Worm (Caenorhabditis elegans) whole organism, mixed stage, embryonic: ENCODE data around the gene gst-31.
"Not testable (repeated sequence)": the region's sequence is repeated elsewhere in the genome, so short reads cannot be mapped to it uniquely, and the experiment has no call there.

Experiments
- bed-3 ChIP-seq: fragments of 200-800 bp; sonication (Bioruptor generic); optimal IDR thresholded peaks from 3 replicates; lab custom pipeline; 2018; ENCODE audit warnings: mild to moderate bottlenecking, missing genetic modification characterization, moderate library complexity, missing compliant biosample characterization
- blmp-1 ChIP-seq: fragments of 150-350 bp; optimal IDR thresholded peaks from 2 replicates; lab custom pipeline; 2014; ENCODE audit warnings: missing biosample characterization, missing genetic modification characterization
- ceh-39 ChIP-seq: fragments of 150-350 bp; optimal IDR thresholded peaks from 2 replicates; lab custom pipeline; 2014; ENCODE audit warnings: missing biosample characterization, missing genetic modification characterization
- ceh-43 ChIP-seq: fragments of 200-800 bp; sonication (Bioruptor generic); optimal IDR thresholded peaks from 2 replicates; lab custom pipeline; 2018; ENCODE audit warnings: mild to moderate bottlenecking, missing genetic modification characterization, moderate library complexity, missing compliant biosample characterization
- ceh-83 ChIP-seq: fragments of 200-800 bp; sonication (Bioruptor generic); optimal IDR thresholded peaks from 2 replicates; lab custom pipeline; 2018; ENCODE audit warnings: mild to moderate bottlenecking, missing genetic modification characterization, missing compliant biosample characterization
- ces-1 ChIP-seq: fragments of 150-350 bp; optimal IDR thresholded peaks from 2 replicates; lab custom pipeline; 2014; ENCODE audit warnings: missing biosample characterization, missing genetic modification reagents, missing genetic modification characterization
- cnd-1 ChIP-seq: fragments of 200-800 bp; sonication (Bioruptor generic); optimal IDR thresholded peaks from 2 replicates; lab custom pipeline; 2018; ENCODE audit warnings: mild to moderate bottlenecking, missing genetic modification characterization, missing compliant biosample characterization
- drap-1 ChIP-seq: fragments of 200-800 bp; sonication (Bioruptor generic); optimal IDR thresholded peaks from 3 replicates; lab custom pipeline; 2018; ENCODE audit warnings: mild to moderate bottlenecking, missing genetic modification characterization, missing compliant biosample characterization
- elt-1 ChIP-seq: sonication (generic microtip); optimal IDR thresholded peaks from 2 replicates; lab custom pipeline; 2017; ENCODE audit warnings: missing genetic modification characterization, mild to moderate bottlenecking, missing compliant biosample characterization, antibody characterized with exemption, moderate library complexity, borderline replicate concordance; ENCODE audit not compliant: insufficient read depth
- elt-3 ChIP-seq: fragments of 150-350 bp; optimal IDR thresholded peaks from 2 replicates; lab custom pipeline; 2014; ENCODE audit warnings: missing biosample characterization, missing genetic modification characterization
- flh-1 ChIP-seq: fragments of 200-800 bp; sonication (Bioruptor generic); optimal IDR thresholded peaks from 2 replicates; lab custom pipeline; 2018; ENCODE audit warnings: mild to moderate bottlenecking, missing genetic modification characterization, moderate library complexity, missing compliant biosample characterization
- ham-2 ChIP-seq: fragments of 200-800 bp; sonication (Bioruptor generic); optimal IDR thresholded peaks from 2 replicates; lab custom pipeline; 2018; ENCODE audit warnings: mild to moderate bottlenecking, missing genetic modification characterization, missing compliant biosample characterization
- hlh-1 ChIP-seq: fragments of 150-350 bp; optimal IDR thresholded peaks from 2 replicates; lab custom pipeline; 2014; ENCODE audit warnings: missing biosample characterization, missing genetic modification reagents, missing genetic modification characterization
- lin-13 ChIP-seq: fragments of 150-350 bp; optimal IDR thresholded peaks from 2 replicates; lab custom pipeline; 2014; ENCODE audit warnings: missing biosample characterization, missing genetic modification characterization
- lin-32 ChIP-seq: fragments of 200-800 bp; sonication (Bioruptor generic); optimal IDR thresholded peaks from 2 replicates; lab custom pipeline; 2018; ENCODE audit warnings: mild to moderate bottlenecking, missing genetic modification characterization, missing compliant biosample characterization
- lsy-2 ChIP-seq: fragments of 150-350 bp; optimal IDR thresholded peaks from 2 replicates; lab custom pipeline; 2014; ENCODE audit warnings: missing biosample characterization, missing genetic modification characterization
- mep-1 ChIP-seq: fragments of 150-350 bp; optimal IDR thresholded peaks from 2 replicates; lab custom pipeline; 2017; ENCODE audit warnings: missing biosample characterization, missing genetic modification reagents, missing genetic modification characterization, inconsistent platforms
- mls-2 ChIP-seq: sonication (generic microtip); optimal IDR thresholded peaks from 2 replicates; lab custom pipeline; 2016; ENCODE audit warnings: mild to moderate bottlenecking, missing genetic modification characterization, moderate library complexity, missing compliant biosample characterization
- nhr-12 ChIP-seq: fragments of 150-350 bp; optimal IDR thresholded peaks from 2 replicates; lab custom pipeline; 2014; ENCODE audit warnings: missing biosample characterization, missing genetic modification characterization
- nhr-2 ChIP-seq: fragments of 150-350 bp; optimal IDR thresholded peaks from 2 replicates; lab custom pipeline; 2014; ENCODE audit warnings: missing biosample characterization, missing genetic modification characterization
- nhr-28 ChIP-seq: fragments of 150-350 bp; optimal IDR thresholded peaks from 2 replicates; lab custom pipeline; 2014; ENCODE audit warnings: missing biosample characterization, missing genetic modification characterization
- nhr-76 ChIP-seq: sonication (generic microtip); optimal IDR thresholded peaks from 2 replicates; lab custom pipeline; 2017; ENCODE audit warnings: missing biosample characterization, missing genetic modification characterization
- pha-4 ChIP-seq: fragments of 150-350 bp; optimal IDR thresholded peaks from 2 replicates; lab custom pipeline; 2018; ENCODE audit warnings: missing biosample characterization, missing genetic modification reagents, missing genetic modification characterization
- sem-2 ChIP-seq: fragments of 200-800 bp; sonication (Bioruptor generic); optimal IDR thresholded peaks from 2 replicates; lab custom pipeline; 2018; ENCODE audit warnings: mild to moderate bottlenecking, missing genetic modification characterization, missing compliant biosample characterization
- snpc-4 ChIP-seq: fragments of 150-350 bp; optimal IDR thresholded peaks from 2 replicates; lab custom pipeline; 2014; ENCODE audit warnings: missing biosample characterization, missing genetic modification characterization
- sptf-1 ChIP-seq: sonication (generic microtip); optimal IDR thresholded peaks from 2 replicates; lab custom pipeline; 2017; ENCODE audit warnings: mild to moderate bottlenecking, missing genetic modification characterization, moderate library complexity, missing compliant biosample characterization
- tbx-8 ChIP-seq: fragments of 200-800 bp; sonication (Bioruptor generic); optimal IDR thresholded peaks from 2 replicates; lab custom pipeline; 2018; ENCODE audit warnings: mild to moderate bottlenecking, missing genetic modification characterization, moderate library complexity, missing compliant biosample characterization
- unc-120 ChIP-seq: sonication (generic microtip); optimal IDR thresholded peaks from 2 replicates; lab custom pipeline; 2017; ENCODE audit warnings: missing genetic modification characterization, missing compliant biosample characterization; ENCODE audit not compliant: poor library complexity, severe bottlenecking
- unc-39 ChIP-seq: fragments of 150-350 bp; optimal IDR thresholded peaks from 2 replicates; lab custom pipeline; 2014; ENCODE audit warnings: missing biosample characterization, missing genetic modification characterization
- unc-62 ChIP-seq: fragments of 150-350 bp; optimal IDR thresholded peaks from 2 replicates; lab custom pipeline; 2014; ENCODE audit warnings: missing biosample characterization, missing genetic modification reagents, missing genetic modification characterization
- zip-8 ChIP-seq: fragments of 150-350 bp; optimal IDR thresholded peaks from 2 replicates; lab custom pipeline; 2014; ENCODE audit warnings: missing biosample characterization, missing genetic modification characterization

The gst-31 gene

ce11 chrII:15145594-15145993 lies 29.2 kb downstream of the gst-31 start, which contains the start of gene Y53F4B.27:
Y53F4B.27 (plus strand) TSS chrII:15145894.
- TF ChIP-seq ham-2 (GFP tag; lab: Kevin White, UChicago) (no peak), lin-13 (no peak), blmp-1 (tag; lab: Kevin White, UChicago) (no peak), hlh-1 (tag; lab: Kevin White, UChicago) (no peak), pha-4 (tag; lab: Kevin White, UChicago) (no peak), ces-1 (GFP tag; lab: Kevin White, UChicago) (no peak), sem-2 (no peak), lin-32 (no peak), elt-1 (tag; lab: Kevin White, UChicago) (no peak), unc-120 (tag; lab: Kevin White, UChicago) (no peak), ceh-43 (GFP tag; lab: Kevin White, UChicago) (no peak), nhr-2 (no peak), ceh-83 (GFP tag; lab: Kevin White, UChicago) (no peak)

ce11 chrII:15143729-15144128 lies 31.0 kb downstream of the gst-31 start:
- TF ChIP-seq ham-2 (GFP tag; lab: Kevin White, UChicago), result no peak
- no peak for TF ChIP-seq lin-13
- no peak for TF ChIP-seq unc-62 (GFP tag; lab: Kevin White, UChicago)
- TF ChIP-seq tbx-8 (GFP tag; lab: Kevin White, UChicago), result no peak
- no peak for TF ChIP-seq cnd-1 (tag; lab: Kevin White, UChicago)
- no peak for TF ChIP-seq bed-3
- TF ChIP-seq zip-8 (tag; lab: Kevin White, UChicago), result no peak
- no peak for TF ChIP-seq mls-2 (tag; lab: Kevin White, UChicago)
- no peak for TF ChIP-seq lsy-2 (tag; lab: Kevin White, UChicago)
- no peak for TF ChIP-seq nhr-76
- no peak for TF ChIP-seq ceh-39 (tag; lab: Kevin White, UChicago)
- no peak for TF ChIP-seq snpc-4 (tag; lab: Kevin White, UChicago)
- no peak for TF ChIP-seq blmp-1 (tag; lab: Kevin White, UChicago)
- no peak for TF ChIP-seq sptf-1 (tag; lab: Kevin White, UChicago)

ce11 chrII:15140881-15141280 lies 33.9 kb downstream of the gst-31 start, which contains the start of gene Y53F4B.26:
Y53F4B.26 (minus strand) TSS chrII:15140981.
- TF ChIP-seq bed-3; tbx-8 (GFP tag; lab: Kevin White, UChicago); cnd-1 (tag; lab: Kevin White, UChicago): not testable (repeated sequence)

ce11 chrII:15135886-15136285 lies 38.9 kb downstream of the gst-31 start, which contains the start of gene Y53F4B.25:
Y53F4B.25 (plus strand) TSS chrII:15136186.
- TF ChIP-seq ceh-43 (GFP tag; lab: Kevin White, UChicago) (no peak), elt-1 (tag; lab: Kevin White, UChicago) (no peak), bed-3 (no peak), tbx-8 (GFP tag; lab: Kevin White, UChicago) (no peak), hlh-1 (tag; lab: Kevin White, UChicago) (no peak), drap-1 (GFP tag; lab: Kevin White, UChicago) (no peak), ham-2 (GFP tag; lab: Kevin White, UChicago) (no peak), snpc-4 (tag; lab: Kevin White, UChicago) (no peak), nhr-2 (no peak), mep-1 (tag; lab: Kevin White, UChicago) (no peak), unc-39 (no peak)

- TF ChIP-seq pha-4 (tag; lab: Kevin White, UChicago), result no peak
- TF ChIP-seq ceh-43 (GFP tag; lab: Kevin White, UChicago), result no peak
- TF ChIP-seq sem-2, result no peak
- no peak for TF ChIP-seq nhr-76
- TF ChIP-seq ceh-83 (GFP tag; lab: Kevin White, UChicago), result no peak
Observed at ce11 chrII:15134332-15134731, 40.4 kb downstream of the gst-31 start, which contains the start of gene Y53F4B.24. Y53F4B.24 (minus strand) TSS chrII:15134432.

- no peak for TF ChIP-seq lsy-2 (tag; lab: Kevin White, UChicago)
- no peak for TF ChIP-seq ham-2 (GFP tag; lab: Kevin White, UChicago)
- no peak for TF ChIP-seq sem-2
- no peak for TF ChIP-seq elt-3 (tag; lab: Kevin White, UChicago)
- TF ChIP-seq nhr-2, result no peak
- no peak for TF ChIP-seq flh-1 (GFP tag; lab: Kevin White, UChicago)
- no peak for TF ChIP-seq nhr-12 (tag; lab: Kevin White, UChicago)
- no peak for TF ChIP-seq lin-32
- no peak for TF ChIP-seq nhr-28 (tag; lab: Kevin White, UChicago)
- TF ChIP-seq sptf-1 (tag; lab: Kevin White, UChicago), result no peak
- no peak for TF ChIP-seq elt-1 (tag; lab: Kevin White, UChicago)
- no peak for TF ChIP-seq cnd-1 (tag; lab: Kevin White, UChicago)
Observed at ce11 chrII:15130512-15130911, 44.3 kb downstream of the gst-31 start, which contains the start of gene Y53F4B.62. Y53F4B.62 (minus strand) TSS chrII:15130612.
